Fruit fly (Drosophila melanogaster): ENCODE data around the gene Marcal1.

Marcal1 gene

dm6 chr2L:4945300-4945699, 10.0 kb upstream of the Marcal1 start, which contains the start of the genes mRpL24 and betaggt-I (continued):
- TF ChIP-seq tap (tag; optimal IDR thresholded peaks at IDR 0.05) (peak; percentile 95), Ets65A (GFP tag) (peak; percentile 94), shn (GFP tag; optimal IDR thresholded peaks at IDR 0.05) (peak; percentile 61), Nf-YB (GFP tag; optimal IDR thresholded peaks at IDR 0.05) (peak; percentile 86), Nf-YA (GFP tag; IDR thresholded peaks at IDR 0.05) (peak; percentile 90), CG17912 (GFP tag; optimal IDR thresholded peaks at IDR 0.05) (peak; percentile 90), CG18764 (GFP tag; optimal IDR thresholded peaks at IDR 0.05) (peak; percentile 93), MESR4 (GFP tag; optimal IDR thresholded peaks at IDR 0.05) (peak; percentile 77), CG7963 (GFP tag; IDR thresholded peaks at IDR 0.05; ENCODE audit: partially characterized antibody) (no peak), CG15011 (GFP tag; optimal IDR thresholded peaks at IDR 0.05) (peak; percentile 90), CG4360 (GFP tag; IDR thresholded peaks at IDR 0.05) (peak; percentile 76), CG12155 (GFP tag; optimal IDR thresholded peaks at IDR 0.05) (peak; percentile 94), crc (GFP tag; optimal IDR thresholded peaks at IDR 0.05) (no peak), Sry-β (GFP tag; optimal IDR thresholded peaks at IDR 0.05) (peak; percentile 43), seq (GFP tag; IDR thresholded peaks at IDR 0.05) (peak; percentile 95), Nf-YC (tag; optimal IDR thresholded peaks at IDR 0.05) (peak; percentile 89), disco-r (GFP tag; optimal IDR thresholded peaks at IDR 0.05) (peak; percentile 53), CG10959 (GFP tag; IDR thresholded peaks at IDR 0.05) (peak; percentile 83), HmgD (GFP tag; optimal IDR thresholded peaks at IDR 0.05) (no peak), ac (GFP tag; optimal IDR thresholded peaks at IDR 0.05) (peak; percentile 23), YL-1 (GFP tag; optimal IDR thresholded peaks at IDR 0.05) (peak; percentile 95), nom (GFP tag; optimal IDR thresholded peaks at IDR 0.05) (peak; percentile 88), CG7987 (GFP tag; optimal IDR thresholded peaks at IDR 0.05) (peak; percentile 91), CG17328 (GFP tag; IDR thresholded peaks at IDR 0.05) (peak; percentile 98), CG7372 (GFP tag; IDR thresholded peaks at IDR 0.05) (peak; percentile 96), CG32772 (GFP tag; IDR thresholded peaks at IDR 0.05) (peak; percentile 96), CG10979 (tag; optimal IDR thresholded peaks at IDR 0.05) (peak; percentile 96), vfl (GFP tag; optimal IDR thresholded peaks at IDR 0.05) (peak; percentile 94), pita (GFP tag; optimal IDR thresholded peaks at IDR 0.05) (no peak), BtbVII (GFP tag; optimal IDR thresholded peaks at IDR 0.05) (peak; percentile 92), wdn (GFP tag; IDR thresholded peaks at IDR 0.05) (peak; percentile 94), Mad (GFP tag; optimal IDR thresholded peaks at IDR 0.05) (peak; percentile 90), usp (GFP tag; optimal IDR thresholded peaks at IDR 0.05) (no peak), CG15269 (tag; optimal IDR thresholded peaks at IDR 0.05) (peak; percentile 97), hkb (optimal IDR thresholded peaks at IDR 0.05) (no peak), hkb (GFP tag; IDR thresholded peaks at IDR 0.05) (peak; percentile 97), CG1603 (tag; optimal IDR thresholded peaks at IDR 0.05) (peak; percentile 84), CG11093 (GFP tag; IDR thresholded peaks at IDR 0.05) (peak; percentile 94), CG12769 (tag; optimal IDR thresholded peaks at IDR 0.05) (peak; percentile 92), kah (GFP tag; optimal IDR thresholded peaks at IDR 0.05) (peak; percentile 80), CG4730 (GFP tag; IDR thresholded peaks at IDR 0.05) (peak; percentile 92), CG8924 (tag; optimal IDR thresholded peaks at IDR 0.05) (peak; percentile 98), Camta (GFP tag; optimal IDR thresholded peaks at IDR 0.05) (peak; percentile 68), Doc2 (GFP tag; IDR thresholded peaks at IDR 0.05) (peak; percentile 84), HLH54F (GFP tag; optimal IDR thresholded peaks at IDR 0.05) (peak; percentile 85), CG1024 (GFP tag; IDR thresholded peaks at IDR 0.05) (peak; percentile 91), Optix (GFP tag; IDR thresholded peaks at IDR 0.05) (peak; percentile 79), Atf-2 (GFP tag; optimal IDR thresholded peaks at IDR 0.05) (peak; percentile 50), CG9215 (GFP tag; IDR thresholded peaks at IDR 0.05) (peak; percentile 93), sug (tag; optimal IDR thresholded peaks at IDR 0.05) (peak; percentile 96), CG3163 (GFP tag; optimal IDR thresholded peaks at IDR 0.05) (peak; percentile 36), CG5245 (GFP tag; optimal IDR thresholded peaks at IDR 0.05) (peak; percentile 86)

All from whole organism, embryonic.